Worm (Caenorhabditis elegans): ENCODE results near the gene cpb-1.

ce11 chrIII:9346722-9347121 lies 24.6 kb downstream of the cpb-1 start:
- TF ChIP-seq mdl-1 (tag; optimal IDR thresholded peaks at IDR 0.05) (no peak), nhr-67 (tag; optimal IDR thresholded peaks at IDR 0.05) (no peak), tbx-2 (tag; optimal IDR thresholded peaks at IDR 0.05) (no peak), nhr-11 (tag; optimal IDR thresholded peaks at IDR 0.05) (no peak), ceh-9 (tag; optimal IDR thresholded peaks at IDR 0.05) (no peak), lin-39 (tag; optimal IDR thresholded peaks at IDR 0.05) (no peak), nhr-237 (tag; optimal IDR thresholded peaks at IDR 0.05) (no peak), nhr-25 (tag; optimal IDR thresholded peaks at IDR 0.05) (no peak)
